Fruit fly (Drosophila melanogaster): Measurements from ENCODE around the gene mRpL22.

The mRpL22 gene

dm6 chrX:16757645-16758044 lies 26.1 kb upstream of the mRpL22 start:
- TF ChIP-seq cic (GFP tag; optimal IDR thresholded peaks at IDR 0.05) (no peak), CG11617 (GFP tag; optimal IDR thresholded peaks at IDR 0.05) (no peak), Clk (GFP tag; optimal IDR thresholded peaks at IDR 0.05) (no peak), CG7101 (tag; optimal IDR thresholded peaks at IDR 0.05) (no peak), kay (GFP tag; ENCODE audit: borderline replicate concordance) (no peak), Mnt (GFP tag; optimal IDR thresholded peaks at IDR 0.05) (no peak), toe (GFP tag; optimal IDR thresholded peaks at IDR 0.05) (no peak), CG7045 (GFP tag; optimal IDR thresholded peaks at IDR 0.05) (no peak), CG12768 (GFP tag; optimal IDR thresholded peaks at IDR 0.05) (no peak), CG33017 (tag; optimal IDR thresholded peaks at IDR 0.05) (no peak), ovo (GFP tag; optimal IDR thresholded peaks at IDR 0.05) (no peak), pad (GFP tag; optimal IDR thresholded peaks at IDR 0.05) (no peak), Hr96 (GFP tag; optimal IDR thresholded peaks at IDR 0.05) (no peak), CG14711 (tag; optimal IDR thresholded peaks at IDR 0.05) (no peak), CG5204 (GFP tag; optimal IDR thresholded peaks at IDR 0.05) (no peak), Crg-1 (GFP tag; optimal IDR thresholded peaks at IDR 0.05) (no peak), CG1620 (GFP tag; optimal IDR thresholded peaks at IDR 0.05) (no peak), tj (GFP tag; optimal IDR thresholded peaks at IDR 0.05) (no peak)

- TF ChIP-seq ovo (GFP tag; optimal IDR thresholded peaks at IDR 0.05) (no peak), CG5204 (GFP tag; optimal IDR thresholded peaks at IDR 0.05) (no peak), tj (GFP tag; optimal IDR thresholded peaks at IDR 0.05) (no peak), CG1620 (GFP tag; optimal IDR thresholded peaks at IDR 0.05) (no peak), Hr96 (GFP tag; optimal IDR thresholded peaks at IDR 0.05) (no peak), pad (GFP tag; optimal IDR thresholded peaks at IDR 0.05) (no peak), Clk (GFP tag; optimal IDR thresholded peaks at IDR 0.05) (no peak), CG7101 (tag; optimal IDR thresholded peaks at IDR 0.05) (no peak), bab1 (GFP tag; optimal IDR thresholded peaks at IDR 0.05) (no peak), toe (GFP tag; optimal IDR thresholded peaks at IDR 0.05) (no peak), Mnt (GFP tag; optimal IDR thresholded peaks at IDR 0.05) (no peak), CG7045 (GFP tag; optimal IDR thresholded peaks at IDR 0.05) (no peak), CG12768 (GFP tag; optimal IDR thresholded peaks at IDR 0.05) (no peak), kay (GFP tag; ENCODE audit: borderline replicate concordance) (no peak), Crg-1 (GFP tag; optimal IDR thresholded peaks at IDR 0.05) (no peak), cic (GFP tag; optimal IDR thresholded peaks at IDR 0.05) (no peak), CG11617 (GFP tag; optimal IDR thresholded peaks at IDR 0.05) (no peak)
Observed at dm6 chrX:16760542-16760941, 23.2 kb upstream of the mRpL22 start.

- no peak for TF ChIP-seq pad (GFP tag; optimal IDR thresholded peaks at IDR 0.05)
- TF ChIP-seq CG11617 (GFP tag; optimal IDR thresholded peaks at IDR 0.05): no peak
- no peak for TF ChIP-seq bab1 (GFP tag; optimal IDR thresholded peaks at IDR 0.05)
- TF ChIP-seq CG7101 (tag; optimal IDR thresholded peaks at IDR 0.05): no peak
- TF ChIP-seq CG33017 (tag; optimal IDR thresholded peaks at IDR 0.05): no peak
Observed at dm6 chrX:16761531-16761930, 22.2 kb upstream of the mRpL22 start.

- TF ChIP-seq CG7045 (GFP tag; optimal IDR thresholded peaks at IDR 0.05) (no peak), cic (GFP tag; optimal IDR thresholded peaks at IDR 0.05) (no peak), ovo (GFP tag; optimal IDR thresholded peaks at IDR 0.05) (no peak), CG33017 (tag; optimal IDR thresholded peaks at IDR 0.05) (no peak), CG1620 (GFP tag; optimal IDR thresholded peaks at IDR 0.05) (no peak), pad (GFP tag; optimal IDR thresholded peaks at IDR 0.05) (no peak), Crg-1 (GFP tag; optimal IDR thresholded peaks at IDR 0.05) (no peak), tj (GFP tag; optimal IDR thresholded peaks at IDR 0.05) (no peak), CG11617 (GFP tag; optimal IDR thresholded peaks at IDR 0.05) (no peak), CG14711 (tag; optimal IDR thresholded peaks at IDR 0.05) (no peak), Mnt (GFP tag; optimal IDR thresholded peaks at IDR 0.05) (no peak), cnc (optimal IDR thresholded peaks at IDR 0.05) (no peak), toe (GFP tag; optimal IDR thresholded peaks at IDR 0.05) (no peak), CG5204 (GFP tag; optimal IDR thresholded peaks at IDR 0.05) (no peak), CG7101 (tag; optimal IDR thresholded peaks at IDR 0.05) (no peak), Hr96 (GFP tag; optimal IDR thresholded peaks at IDR 0.05) (no peak), bab1 (GFP tag; optimal IDR thresholded peaks at IDR 0.05) (no peak), CG12768 (GFP tag; optimal IDR thresholded peaks at IDR 0.05) (no peak), Clk (GFP tag; optimal IDR thresholded peaks at IDR 0.05) (no peak), kay (GFP tag; ENCODE audit: borderline replicate concordance) (no peak)
Observed at dm6 chrX:16764955-16765354, 18.8 kb upstream of the mRpL22 start.

dm6 chrX:16765809-16766208 lies 17.9 kb upstream of the mRpL22 start:
- TF ChIP-seq CG1620 (GFP tag; optimal IDR thresholded peaks at IDR 0.05) (no peak), CG14711 (tag; optimal IDR thresholded peaks at IDR 0.05) (no peak), kay (GFP tag; ENCODE audit: borderline replicate concordance) (no peak), toe (GFP tag; optimal IDR thresholded peaks at IDR 0.05) (no peak), pad (GFP tag; optimal IDR thresholded peaks at IDR 0.05) (no peak), CG5204 (GFP tag; optimal IDR thresholded peaks at IDR 0.05) (no peak), Mnt (GFP tag; optimal IDR thresholded peaks at IDR 0.05) (no peak), CG7101 (tag; optimal IDR thresholded peaks at IDR 0.05) (no peak), Clk (GFP tag; optimal IDR thresholded peaks at IDR 0.05) (no peak), cic (GFP tag; optimal IDR thresholded peaks at IDR 0.05) (no peak), Hr96 (GFP tag; optimal IDR thresholded peaks at IDR 0.05) (no peak)

- TF ChIP-seq cic (GFP tag; optimal IDR thresholded peaks at IDR 0.05) (no peak), CG7101 (tag; optimal IDR thresholded peaks at IDR 0.05) (no peak), Mnt (GFP tag; optimal IDR thresholded peaks at IDR 0.05) (no peak), toe (GFP tag; optimal IDR thresholded peaks at IDR 0.05) (no peak), CG12768 (GFP tag; optimal IDR thresholded peaks at IDR 0.05) (no peak), cnc (optimal IDR thresholded peaks at IDR 0.05) (no peak), CG14711 (tag; optimal IDR thresholded peaks at IDR 0.05) (no peak), Hr96 (GFP tag; optimal IDR thresholded peaks at IDR 0.05) (no peak), CG11617 (GFP tag; optimal IDR thresholded peaks at IDR 0.05) (no peak), bab1 (GFP tag; optimal IDR thresholded peaks at IDR 0.05) (no peak), CG5204 (GFP tag; optimal IDR thresholded peaks at IDR 0.05) (no peak), ovo (GFP tag; optimal IDR thresholded peaks at IDR 0.05) (no peak), Crg-1 (GFP tag; optimal IDR thresholded peaks at IDR 0.05) (no peak), CG33017 (tag; optimal IDR thresholded peaks at IDR 0.05) (no peak), CG1620 (GFP tag; optimal IDR thresholded peaks at IDR 0.05) (no peak), pad (GFP tag; optimal IDR thresholded peaks at IDR 0.05) (no peak)
Observed at dm6 chrX:16766868-16767431, 16.8 kb upstream of the mRpL22 start.
